Worm (Caenorhabditis elegans) whole organism, young adult: ENCODE results near the gene Y116A8C.29.

Source experiments
- F49E8.2 ChIP-seq: sonication (generic microtip); optimal IDR thresholded peaks from 3 replicates; lab custom pipeline; 2017; ENCODE audit warnings: missing genetic modification characterization, mild to moderate bottlenecking, missing compliant biosample characterization, antibody characterized with exemption, moderate library complexity; ENCODE audit not compliant: insufficient read depth
- hrde-1 ChIP-seq: sonication (generic microtip); optimal IDR thresholded peaks from 2 replicates; lab custom pipeline; 2016; ENCODE audit warnings: missing genetic modification characterization, mild to moderate bottlenecking, missing compliant biosample characterization, moderate library complexity, missing genotype, missing genetic modification reagents, borderline replicate concordance
- rcor-1 ChIP-seq: fragments of 200-800 bp; sonication (Bioruptor generic); IDR thresholded peaks from 2 replicates; pipeline ENCODE4 v1.3.6; 2022; ENCODE audit warnings: missing genetic modification reagents, missing genetic modification characterization, missing compliant biosample characterization
- unc-62 ChIP-seq: fragments of 150-350 bp; optimal IDR thresholded peaks from 2 replicates; lab custom pipeline; 2014; ENCODE audit warnings: missing biosample characterization, missing genetic modification reagents, missing genetic modification characterization

DNA sequence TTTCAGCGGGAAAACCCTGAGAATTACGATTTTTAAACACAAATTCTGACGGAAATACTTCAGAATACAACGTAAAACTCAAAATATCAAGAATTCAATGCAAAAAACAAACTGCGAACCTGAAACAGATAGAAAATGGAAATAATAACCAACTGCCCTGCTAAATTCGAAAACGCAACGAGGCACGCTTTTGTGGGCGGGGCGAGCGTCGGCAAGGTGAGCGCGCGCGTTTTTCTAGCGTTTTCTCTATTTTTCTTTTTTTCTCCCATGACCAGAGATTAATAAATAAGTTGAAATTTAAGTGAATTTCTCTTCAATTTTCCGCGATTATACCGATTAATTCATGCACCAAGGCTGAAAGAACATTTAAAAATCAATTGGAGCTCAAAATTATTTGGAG, 24.8 kb downstream of the Y116A8C.29 start, which contains the start of gene uaf-2:
- no peak for TF ChIP-seq rcor-1 (GFP tag; lab: Robert Waterston, UW)
- no peak for TF ChIP-seq F49E8.2 (tag; lab: Kevin White, UChicago)
- no peak for TF ChIP-seq unc-62 (GFP tag; lab: Kevin White, UChicago)
- no peak for TF ChIP-seq hrde-1 (tag; lab: Kevin White, UChicago)
